Worm (Caenorhabditis elegans): ENCODE data around the gene M70.2.
"Not testable (repeated sequence)": the region's sequence is repeated elsewhere in the genome, so short reads cannot be mapped to it uniquely, and the experiment has no call there.

DNA sequence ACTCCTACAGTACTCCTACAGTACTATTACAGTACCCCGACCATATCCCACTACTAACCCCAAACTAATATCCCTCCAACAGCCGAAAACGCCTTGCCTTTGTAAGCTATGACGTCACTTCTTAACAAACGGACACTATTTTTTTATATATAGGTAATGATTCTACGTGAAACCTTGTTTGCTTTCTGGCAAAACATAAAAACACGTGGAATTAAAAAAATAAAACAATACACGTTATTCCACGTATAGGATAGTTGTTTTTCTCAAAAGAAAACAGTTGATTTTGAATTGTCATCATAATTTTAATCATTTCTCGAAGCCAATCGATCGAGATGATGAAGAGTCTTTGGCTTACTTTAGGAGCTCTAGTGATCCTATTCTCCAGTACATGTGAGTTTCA lies 2.7 kb downstream of the M70.2 start, which contains the start of gene M70.1:
- not testable (repeated sequence) for TF ChIP-seq tab-1 (GFP tag; IDR thresholded peaks at IDR 0.05); ztf-23 (GFP tag; IDR thresholded peaks at IDR 0.05); T22C8.4 (GFP tag; IDR thresholded peaks at IDR 0.05); flt-1 (GFP tag; IDR thresholded peaks at IDR 0.05); ztf-29 (GFP tag; IDR thresholded peaks at IDR 0.05); med-1 (GFP tag; optimal IDR thresholded peaks at IDR 0.05; ENCODE audit: insufficient read depth); ref-1 (GFP tag; conservative IDR thresholded peaks at IDR 0.05)
